Worm (Caenorhabditis elegans): Measurements from ENCODE around the gene srx-47.
A peak's percentile ranks its signal among the peaks of the same experiment; 100 is the strongest.

srx-47 gene

DNA sequence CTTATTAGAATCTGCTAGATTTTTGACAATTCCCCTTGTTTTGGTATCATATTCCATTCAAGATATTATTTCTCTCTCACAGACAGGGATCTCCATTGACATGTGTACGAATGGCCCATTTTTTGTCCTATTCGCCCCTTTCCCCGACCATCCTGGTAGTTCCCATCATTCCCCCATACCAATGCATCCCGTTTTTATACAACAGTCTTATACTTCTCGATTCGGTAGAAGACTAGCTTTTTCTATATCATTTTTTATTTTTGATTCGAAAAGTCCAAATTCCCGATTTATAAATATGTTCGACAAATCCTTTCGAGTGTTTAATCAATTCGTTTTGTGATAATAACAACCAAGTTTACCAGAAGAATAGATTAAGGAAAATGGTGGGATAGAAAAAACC lies 22.9 kb upstream of the srx-47 start (continued):
- TF ChIP-seq hlh-26 (GFP tag; conservative IDR thresholded peaks at IDR 0.05) (no peak), ZK185.1 (tag; optimal IDR thresholded peaks at IDR 0.05; ENCODE audit: poor library complexity, severe bottlenecking) (no peak), F39B2.1 (GFP tag; IDR thresholded peaks at IDR 0.05) (no peak), snpc-1.1 (tag; optimal IDR thresholded peaks at IDR 0.05; ENCODE audit: insufficient read depth) (no peak), snpc-4 (GFP tag; optimal IDR thresholded peaks at IDR 0.05) (no peak), snpc-4 (tag; optimal IDR thresholded peaks at IDR 0.05) (peak in 1 of 4 experiments; percentile 13), mcd-1 (GFP tag; IDR thresholded peaks at IDR 0.05) (no peak), nhr-179 (tag; optimal IDR thresholded peaks at IDR 0.05) (no peak), snpc-1.3 (tag; optimal IDR thresholded peaks at IDR 0.05; ENCODE audit: insufficient read depth) (no peak), nfyb-1 (GFP tag; IDR thresholded peaks at IDR 0.05) (no peak; the same call in 1 of the 2 replicates), ceh-58 (GFP tag; IDR thresholded peaks at IDR 0.05) (no peak), C06A6.2 (GFP tag; conservative IDR thresholded peaks at IDR 0.05) (no peak), madf-10 (tag; optimal IDR thresholded peaks at IDR 0.05) (no peak), lin-35 (GFP tag; optimal IDR thresholded peaks at IDR 0.05) (peak in 1 of 3 experiments; percentile 12), attf-6 (GFP tag; IDR thresholded peaks at IDR 0.05) (no peak), rec-8 (tag; optimal IDR thresholded peaks at IDR 0.05) (peak in 1 of 2 experiments; percentile 23), lin-40 (tag; optimal IDR thresholded peaks at IDR 0.05) (no peak), egrh-3 (GFP tag; IDR thresholded peaks at IDR 0.05) (no peak), ztf-6 (GFP tag; IDR thresholded peaks at IDR 0.05) (no peak), F49E8.2 (tag; optimal IDR thresholded peaks at IDR 0.05; ENCODE audit: insufficient read depth) (no peak), let-607 (tag; optimal IDR thresholded peaks at IDR 0.05) (no peak), tbp1 (GFP tag; optimal IDR thresholded peaks at IDR 0.05) (no peak), F23B12.7 (tag; optimal IDR thresholded peaks at IDR 0.05; ENCODE audit: insufficient read depth) (no peak), K11D2.4 (GFP tag; IDR thresholded peaks at IDR 0.05) (no peak), efl-1 (GFP tag; optimal IDR thresholded peaks at IDR 0.05) (no peak), B0336.3 (GFP tag; IDR thresholded peaks at IDR 0.05) (no peak; the same call in 1 of the 2 replicates), gei-17 (GFP tag; optimal IDR thresholded peaks at IDR 0.05) (no peak), sdz-38 (tag; optimal IDR thresholded peaks at IDR 0.05) (no peak), bed-1 (GFP tag; IDR thresholded peaks at IDR 0.05) (no peak), T07F8.4 (tag; optimal IDR thresholded peaks at IDR 0.05) (no peak), T26A5.8 (tag; optimal IDR thresholded peaks at IDR 0.05) (no peak), lsl-1 (GFP tag; optimal IDR thresholded peaks at IDR 0.05) (no peak), F52B5.7 (tag; optimal IDR thresholded peaks at IDR 0.05) (no peak), F57C9.4 (tag; optimal IDR thresholded peaks at IDR 0.05) (no peak), F55B11.4 (tag; optimal IDR thresholded peaks at IDR 0.05; ENCODE audit: borderline replicate concordance, insufficient read depth) (no peak), lsy-27 (tag; optimal IDR thresholded peaks at IDR 0.05; ENCODE audit: borderline replicate concordance, insufficient read depth) (no peak), lin-26 (GFP tag; IDR thresholded peaks at IDR 0.05) (peak; percentile 55; the same call in 1 of the 2 replicates), ztf-25 (GFP tag; IDR thresholded peaks at IDR 0.05) (no peak), him-1 (tag; optimal IDR thresholded peaks at IDR 0.05) (peak; percentile 79), lag-1 (GFP tag; IDR thresholded peaks at IDR 0.05) (no peak), mel-28 (tag; optimal IDR thresholded peaks at IDR 0.05; ENCODE audit: borderline replicate concordance) (no peak), ama-1 (optimal IDR thresholded peaks at IDR 0.05) (no peak), ama-1 (GFP tag; optimal IDR thresholded peaks at IDR 0.05) (peak in 1 of 2 experiments; percentile 4), ceh-100 (GFP tag; IDR thresholded peaks at IDR 0.05) (no peak), K12H6.12 (tag; optimal IDR thresholded peaks at IDR 0.05) (peak; percentile 9), dpl-1 (GFP tag; optimal IDR thresholded peaks at IDR 0.05) (no peak), ccch-3 (GFP tag; optimal IDR thresholded peaks at IDR 0.05) (no peak), hlh-12 (tag; optimal IDR thresholded peaks at IDR 0.05) (no peak)

All from whole organism, young adult.